Fruit fly (Drosophila melanogaster) whole organism, embryonic: ENCODE data around the gene Vlet.

Experiments
- ATbp ChIP-seq: fragments of 200-800 bp; sonication (Bioruptor generic); optimal IDR thresholded peaks from 2 replicates; lab custom pipeline; 2017; ENCODE audit warnings: missing biosample characterization, mild to moderate bottlenecking, missing genetic modification characterization, missing genetic modification reagents
- Aef1 ChIP-seq: fragments of 200-800 bp; sonication (Bioruptor generic); IDR thresholded peaks from 3 replicates; pipeline ENCODE4 v1.3.6; 2022; ENCODE audit warnings: missing biosample characterization, missing genetic modification characterization
- Awh ChIP-seq: fragments of 200-800 bp; sonication (Bioruptor generic); IDR thresholded peaks from 2 replicates; pipeline ENCODE4, ENCODE4 v1.3.6; 2022; ENCODE audit warnings: missing biosample characterization, missing genetic modification characterization
- CG10979 ChIP-seq: fragments of 200-800 bp; sonication (Bioruptor generic); optimal IDR thresholded peaks from 2 replicates; lab custom pipeline; 2018; ENCODE audit warnings: missing biosample characterization, mild to moderate bottlenecking, missing genetic modification characterization, moderate library complexity
- CG11695 ChIP-seq: fragments of 200-800 bp; sonication (Bioruptor generic); IDR thresholded peaks from 3 replicates; pipeline ENCODE4 v1.3.6; 2022; ENCODE audit warnings: missing biosample characterization, missing genetic modification characterization
- CG12659 ChIP-seq: fragments of 200-800 bp; sonication (Bioruptor generic); optimal IDR thresholded peaks from 3 replicates; lab custom pipeline; 2017; ENCODE audit warnings: mild to moderate bottlenecking, missing biosample characterization, missing genetic modification reagents, missing genetic modification characterization
- CG15269 ChIP-seq: fragments of 200-800 bp; sonication (Bioruptor generic); optimal IDR thresholded peaks from 2 replicates; lab custom pipeline; 2018; ENCODE audit warnings: missing biosample characterization, mild to moderate bottlenecking, missing genetic modification characterization, moderate library complexity
- CG1647 ChIP-seq: fragments of 200-800 bp; sonication (Bioruptor generic); optimal IDR thresholded peaks from 3 replicates; lab custom pipeline; 2016; ENCODE audit warnings: missing biosample characterization, missing genetic modification characterization
- CG16815 ChIP-seq: fragments of 200-800 bp; sonication (Bioruptor generic); optimal IDR thresholded peaks from 3 replicates; lab custom pipeline; 2017; ENCODE audit warnings: missing biosample characterization, mild to moderate bottlenecking, missing genetic modification characterization
- CG2199 ChIP-seq: fragments of 200-800 bp; sonication (Bioruptor generic); IDR thresholded peaks from 3 replicates; pipeline ENCODE4 v1.3.6; 2022; ENCODE audit warnings: missing biosample characterization, missing genetic modification characterization
- CG2712 ChIP-seq: fragments of 200-800 bp; optimal IDR thresholded peaks from 3 replicates; lab custom pipeline; 2019; ENCODE audit warnings: missing biosample characterization, mild to moderate bottlenecking, missing genetic modification characterization, moderate library complexity
- CG30020 ChIP-seq: fragments of 200-800 bp; optimal IDR thresholded peaks from 2 replicates; lab custom pipeline; 2019; ENCODE audit warnings: missing biosample characterization, mild to moderate bottlenecking, missing genetic modification characterization, moderate library complexity
- CG31224 ChIP-seq: fragments of 200-800 bp; sonication (Bioruptor generic); IDR thresholded peaks from 2 replicates; pipeline ENCODE4 v1.3.6; 2022; ENCODE audit warnings: missing biosample characterization, missing genetic modification characterization
- CG32532 ChIP-seq: fragments of 200-800 bp; sonication (Bioruptor generic); IDR thresholded peaks from 2 replicates; pipeline ENCODE4 v1.3.6; 2022; ENCODE audit warnings: missing biosample characterization, missing genetic modification characterization
- CG34376 ChIP-seq: fragments of 200-800 bp; sonication (Bioruptor generic); optimal IDR thresholded peaks from 2 replicates; lab custom pipeline; 2018; ENCODE audit warnings: missing biosample characterization, mild to moderate bottlenecking, missing genetic modification characterization
- CG3847 ChIP-seq: fragments of 200-800 bp; sonication (Bioruptor generic); IDR thresholded peaks from 2 replicates; pipeline ENCODE4 v1.3.6; 2022; ENCODE audit warnings: missing biosample characterization, missing genetic modification characterization
- CG3995 ChIP-seq: fragments of 200-800 bp; sonication (Bioruptor generic); optimal IDR thresholded peaks from 3 replicates; lab custom pipeline; 2016; ENCODE audit warnings: missing biosample characterization, missing genetic modification characterization
- CG4328 ChIP-seq: fragments of 200-800 bp; sonication (Bioruptor generic); optimal IDR thresholded peaks from 3 replicates; lab custom pipeline; 2017; ENCODE audit warnings: missing biosample characterization, missing genetic modification reagents, missing genetic modification characterization
- CG6254 ChIP-seq: fragments of 200-800 bp; sonication (Bioruptor generic); optimal IDR thresholded peaks from 3 replicates; lab custom pipeline; 2017; ENCODE audit warnings: mild to moderate bottlenecking, missing biosample characterization, missing genetic modification reagents, missing genetic modification characterization
- CG7928 ChIP-seq: fragments of 200-800 bp; sonication (Bioruptor generic); optimal IDR thresholded peaks from 2 replicates; lab custom pipeline; 2017; ENCODE audit warnings: missing biosample characterization, mild to moderate bottlenecking, missing genetic modification characterization
- CG9215 ChIP-seq: fragments of 200-800 bp; sonication (Bioruptor generic); IDR thresholded peaks from 2 replicates; pipeline ENCODE4 v1.3.6; 2022; ENCODE audit warnings: missing biosample characterization, missing genetic modification characterization
- CG9727 ChIP-seq: fragments of 200-800 bp; sonication (Bioruptor generic); optimal IDR thresholded peaks from 3 replicates; lab custom pipeline; 2017; ENCODE audit warnings: missing biosample characterization, mild to moderate bottlenecking, missing genetic modification characterization
- CG9876 ChIP-seq: fragments of 200-800 bp; sonication (Bioruptor generic); optimal IDR thresholded peaks from 2 replicates; lab custom pipeline; 2016; ENCODE audit warnings: missing biosample characterization, missing genetic modification characterization
- Dad ChIP-seq: fragments of 200-800 bp; sonication (Bioruptor generic); optimal IDR thresholded peaks from 3 replicates; lab custom pipeline; 2016; ENCODE audit warnings: missing biosample characterization, missing genetic modification characterization
- Dip2 ChIP-seq: fragments of 200-800 bp; sonication (Bioruptor generic); IDR thresholded peaks from 2 replicates; pipeline ENCODE4 v1.3.6; 2022; ENCODE audit warnings: missing biosample characterization, missing genetic modification characterization
- E2f1 ChIP-seq: fragments of 200-800 bp; sonication (Bioruptor generic); IDR thresholded peaks from 2 replicates; pipeline ENCODE4 v1.3.6; 2022; ENCODE audit warnings: missing biosample characterization, missing genetic modification characterization
- ERR ChIP-seq: fragments of 200-800 bp; sonication (Bioruptor generic); optimal IDR thresholded peaks from 2 replicates; lab custom pipeline; 2016; ENCODE audit warnings: missing biosample characterization, missing genetic modification characterization
- Hmr ChIP-seq: fragments of 200-800 bp; sonication (Bioruptor generic); optimal IDR thresholded peaks from 3 replicates; lab custom pipeline; 2017; ENCODE audit warnings: mild to moderate bottlenecking, missing biosample characterization, missing genetic modification reagents, missing genetic modification characterization
- Nf-YC ChIP-seq: fragments of 200-800 bp; optimal IDR thresholded peaks from 3 replicates; lab custom pipeline; 2019; ENCODE audit warnings: missing biosample characterization, mild to moderate bottlenecking, missing genetic modification characterization, moderate library complexity
- Ravus ChIP-seq: fragments of 200-800 bp; sonication (Bioruptor generic); IDR thresholded peaks from 2 replicates; pipeline ENCODE4 v1.3.6; 2022; ENCODE audit warnings: missing biosample characterization, missing genetic modification characterization
- Rx ChIP-seq: fragments of 200-800 bp; sonication (Bioruptor generic); IDR thresholded peaks from 2 replicates; pipeline ENCODE4 v1.3.6; 2022; ENCODE audit warnings: missing biosample characterization, missing genetic modification characterization
- Taf1 ChIP-seq: fragments of 200-800 bp; sonication (Bioruptor generic); IDR thresholded peaks from 2 replicates; pipeline ENCODE4 v1.3.6; 2022; ENCODE audit warnings: missing biosample characterization, missing genetic modification characterization
- ato ChIP-seq: fragments of 200-800 bp; sonication (Bioruptor generic); IDR thresholded peaks from 2 replicates; pipeline ENCODE4 v1.3.6; 2022; ENCODE audit warnings: missing biosample characterization, missing genetic modification characterization; ENCODE audit not compliant: partially characterized antibody
- bsh ChIP-seq, 2 experiments: fragments of 200-800 bp; sonication (Bioruptor generic); optimal IDR thresholded peaks; 2 replicates each; lab custom pipeline; 2017 to 2018; ENCODE audit warnings: mild to moderate bottlenecking in 2 of 2, missing biosample characterization in 2 of 2, missing genetic modification characterization in 2 of 2, moderate library complexity in 1 of 2
- da ChIP-seq: fragments of 200-800 bp; sonication (Bioruptor generic); optimal IDR thresholded peaks from 2 replicates; lab custom pipeline; 2016; ENCODE audit warnings: missing biosample characterization, missing genetic modification characterization
- dati ChIP-seq: fragments of 200-800 bp; sonication (Bioruptor generic); IDR thresholded peaks from 2 replicates; pipeline ENCODE4 v1.3.6; 2022; ENCODE audit warnings: missing biosample characterization, missing genetic modification characterization
- dysf ChIP-seq: fragments of 200-800 bp; sonication (Bioruptor generic); IDR thresholded peaks from 3 replicates; pipeline ENCODE4 v1.3.6; 2022; ENCODE audit warnings: missing biosample characterization, missing genetic modification characterization
- ems ChIP-seq: fragments of 200-800 bp; sonication (Bioruptor generic); optimal IDR thresholded peaks from 3 replicates; lab custom pipeline; 2016; ENCODE audit warnings: missing biosample characterization, missing genetic modification characterization
- eyg ChIP-seq: fragments of 200-800 bp; sonication (Bioruptor generic); optimal IDR thresholded peaks from 3 replicates; lab custom pipeline; 2016; ENCODE audit warnings: missing biosample characterization, missing genetic modification characterization
- fd96Cb ChIP-seq: fragments of 200-800 bp; sonication (Bioruptor generic); optimal IDR thresholded peaks from 2 replicates; lab custom pipeline; 2018; ENCODE audit warnings: missing biosample characterization, mild to moderate bottlenecking, missing genetic modification characterization, moderate library complexity
- fu2 ChIP-seq: fragments of 200-800 bp; sonication (Bioruptor generic); optimal IDR thresholded peaks from 2 replicates; lab custom pipeline; 2016; ENCODE audit warnings: missing biosample characterization, missing genetic modification characterization
- gem ChIP-seq: fragments of 200-800 bp; sonication (Bioruptor generic); optimal IDR thresholded peaks from 2 replicates; lab custom pipeline; 2019; ENCODE audit warnings: missing biosample characterization, mild to moderate bottlenecking, missing genetic modification characterization, moderate library complexity
- gsb ChIP-seq: fragments of 200-800 bp; sonication (Bioruptor generic); IDR thresholded peaks from 2 replicates; pipeline ENCODE4 v1.3.6; 2022; ENCODE audit warnings: missing biosample characterization, missing genetic modification characterization
- gt ChIP-seq: fragments of 200-800 bp; sonication (Bioruptor generic); IDR thresholded peaks from 2 replicates; pipeline ENCODE4 v1.3.6; 2022; ENCODE audit warnings: missing biosample characterization, missing genetic modification characterization
- nau ChIP-seq: fragments of 200-800 bp; sonication (Bioruptor generic); optimal IDR thresholded peaks from 3 replicates; lab custom pipeline; 2017; ENCODE audit warnings: missing biosample characterization, mild to moderate bottlenecking, missing genetic modification characterization, missing genetic modification reagents
- pita ChIP-seq: fragments of 200-800 bp; sonication (Bioruptor generic); optimal IDR thresholded peaks from 2 replicates; lab custom pipeline; 2017; ENCODE audit warnings: missing biosample characterization, mild to moderate bottlenecking, missing genetic modification characterization
- repo ChIP-seq: fragments of 200-800 bp; sonication (Bioruptor generic); optimal IDR thresholded peaks from 2 replicates; lab custom pipeline; 2016; ENCODE audit warnings: missing biosample characterization, missing genetic modification characterization
- sens-2 ChIP-seq: fragments of 200-800 bp; sonication (Bioruptor generic); IDR thresholded peaks from 2 replicates; pipeline ENCODE4 v1.3.6; 2022; ENCODE audit warnings: missing biosample characterization, missing genetic modification characterization
- twi ChIP-seq: fragments of 200-800 bp; optimal IDR thresholded peaks from 2 replicates; lab custom pipeline; 2019; ENCODE audit warnings: missing biosample characterization, mild to moderate bottlenecking, missing genetic modification characterization, moderate library complexity
- unpg ChIP-seq: fragments of 200-800 bp; sonication (Bioruptor generic); optimal IDR thresholded peaks from 3 replicates; lab custom pipeline; 2018; ENCODE audit warnings: missing biosample characterization, mild to moderate bottlenecking, missing genetic modification characterization, moderate library complexity
- vnd ChIP-seq: fragments of 200-800 bp; sonication (Bioruptor generic); IDR thresholded peaks from 3 replicates; pipeline ENCODE4 v1.3.6; 2022; ENCODE audit warnings: missing biosample characterization, missing genetic modification characterization; ENCODE audit not compliant: partially characterized antibody

Gene Vlet

DNA sequence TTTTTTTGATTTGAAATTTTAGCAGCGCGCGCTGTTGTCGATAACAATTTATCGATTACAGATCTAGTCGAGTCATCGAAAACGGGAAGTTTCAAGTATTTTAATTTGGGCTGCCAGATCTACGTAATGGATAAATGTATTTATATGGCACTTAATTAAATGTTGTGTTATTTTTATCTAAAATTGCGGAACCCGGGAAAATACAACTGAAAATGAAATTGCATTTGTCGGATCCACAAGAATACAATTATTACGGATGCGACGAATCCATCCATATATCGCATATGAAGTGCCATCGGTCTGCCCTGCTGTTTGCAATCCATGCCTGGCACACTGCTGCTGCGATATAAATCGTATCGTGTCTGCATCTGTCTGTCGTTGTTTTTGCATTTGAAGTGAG, 41.7 kb upstream of the Vlet start, which contains the start of gene Tango10 (continued):
- TF ChIP-seq repo (peak; percentile 1), Awh (GFP tag; lab: Robert Waterston, UW) (no peak), vnd (peak; percentile 78), CG2712 (tag; lab: Kevin White, UChicago) (peak; percentile 48), ERR (GFP tag; lab: Kevin White, UChicago) (peak; percentile 42), CG7928 (peak; percentile 76), CG12659 (peak; percentile 75), CG1647 (GFP tag; lab: Kevin White, UChicago) (peak; percentile 46), gt (GFP tag; lab: Robert Waterston, UW) (no peak), CG4328 (GFP tag; lab: Kevin White, UChicago) (no peak), CG10979 (tag; lab: Kevin White, UChicago) (peak; percentile 63), Taf1 (GFP tag; lab: Robert Waterston, UW) (0 out of 2 replicates have a peak, but pooled peaks have one; percentile 13), CG3847 (peak; percentile 65), Dip2 (no peak), CG32532 (GFP tag; lab: Robert Waterston, UW) (peak; percentile 54), Dad (GFP tag; lab: Kevin White, UChicago) (peak; percentile 39), CG9215 (GFP tag; lab: Robert Waterston, UW) (no peak), Nf-YC (peak; percentile 27), CG30020 (tag; lab: Kevin White, UChicago) (peak; percentile 64), gsb (GFP tag; lab: Robert Waterston, UW) (0 out of 2 replicates have a peak, but pooled peaks have one; percentile 21), CG9876 (GFP tag; lab: Kevin White, UChicago) (peak; percentile 18), dysf (GFP tag; lab: Robert Waterston, UW) (peak; percentile 50; the same call in 2 of the 3 replicates), unpg (GFP tag; lab: Kevin White, UChicago) (peak; percentile 58), CG15269 (peak; percentile 48), fd96Cb (tag; lab: Kevin White, UChicago) (peak; percentile 34), da (GFP tag; lab: Kevin White, UChicago) (no peak), fu2 (peak; percentile 51), E2f1 (peak; percentile 56), bsh (GFP tag; optimal IDR thresholded peaks at IDR 0.05; lab: Kevin White, UChicago) (peak in 1 of 2 experiments; percentile 20), CG9727 (GFP tag; lab: Kevin White, UChicago) (peak; percentile 48), gem (tag; lab: Kevin White, UChicago) (peak; percentile 76), ato (GFP tag; lab: Robert Waterston, UW) (peak; percentile 59; the same call in 1 of the 2 replicates), CG11695 (no peak), Rx (no peak), CG2199 (no peak), twi (no peak), ATbp (no peak), CG16815 (GFP tag; lab: Kevin White, UChicago) (peak; percentile 21), CG6254 (GFP tag; lab: Kevin White, UChicago) (no peak), Aef1 (GFP tag; lab: Robert Waterston, UW) (peak; percentile 51), sens-2 (GFP tag; lab: Robert Waterston, UW) (no peak), dati (GFP tag; lab: Robert Waterston, UW) (no peak), Ravus (GFP tag; lab: Robert Waterston, UW) (no peak), CG31224 (peak; percentile 35; the same call in 1 of the 2 replicates), CG34376 (peak; percentile 20), Hmr (GFP tag; lab: Kevin White, UChicago) (peak; percentile 57), ems (GFP tag; lab: Kevin White, UChicago) (no peak), nau (GFP tag; lab: Kevin White, UChicago) (no peak), eyg (GFP tag; lab: Kevin White, UChicago) (peak; percentile 5), CG3995 (GFP tag; lab: Kevin White, UChicago) (peak; percentile 46), pita (no peak)
